Fruit fly (Drosophila melanogaster) whole organism, embryonic: Measurements from ENCODE around the gene CG14082.

Experiments
- Adf1 ChIP-seq: fragments of 200-800 bp; sonication (Bioruptor generic); IDR thresholded peaks from 2 replicates; pipeline ENCODE4 v1.3.6; 2022; ENCODE audit warnings: missing biosample characterization, missing genetic modification characterization
- Asciz ChIP-seq: fragments of 200-800 bp; sonication (Bioruptor generic); optimal IDR thresholded peaks from 2 replicates; lab custom pipeline; 2017; ENCODE audit warnings: missing biosample characterization, mild to moderate bottlenecking, missing genetic modification characterization, missing genetic modification reagents
- CG10654 ChIP-seq: fragments of 200-800 bp; sonication (Bioruptor generic); optimal IDR thresholded peaks from 2 replicates; lab custom pipeline; 2016; ENCODE audit warnings: missing biosample characterization, missing genetic modification characterization
- CG12104 ChIP-seq: fragments of 200-800 bp; sonication (Bioruptor generic); optimal IDR thresholded peaks from 3 replicates; lab custom pipeline; 2016; ENCODE audit warnings: missing biosample characterization, missing genetic modification characterization
- CG12744 ChIP-seq: fragments of 200-800 bp; sonication (Bioruptor generic); optimal IDR thresholded peaks from 2 replicates; lab custom pipeline; 2016; ENCODE audit warnings: missing biosample characterization, missing genetic modification characterization
- CG17361 ChIP-seq: fragments of 200-800 bp; sonication (Bioruptor generic); IDR thresholded peaks from 3 replicates; pipeline ENCODE4 v1.3.6; 2022; ENCODE audit warnings: missing biosample characterization, missing genetic modification characterization
- CG17802 ChIP-seq: fragments of 200-800 bp; sonication (Bioruptor generic); optimal IDR thresholded peaks from 2 replicates; lab custom pipeline; 2018; ENCODE audit warnings: missing biosample characterization, mild to moderate bottlenecking, missing genetic modification characterization, moderate library complexity
- CG17829 ChIP-seq: fragments of 200-800 bp; optimal IDR thresholded peaks from 2 replicates; lab custom pipeline; 2019; ENCODE audit warnings: missing biosample characterization, mild to moderate bottlenecking, missing genetic modification characterization, moderate library complexity
- CG18011 ChIP-seq: fragments of 200-800 bp; sonication (Bioruptor generic); optimal IDR thresholded peaks from 2 replicates; lab custom pipeline; 2017; ENCODE audit warnings: missing biosample characterization, missing genetic modification characterization, mild to moderate bottlenecking, moderate library complexity, missing genotype
- CG3407 ChIP-seq: fragments of 200-800 bp; sonication (Bioruptor generic); optimal IDR thresholded peaks from 2 replicates; lab custom pipeline; 2018; ENCODE audit warnings: missing biosample characterization, mild to moderate bottlenecking, missing genetic modification characterization
- CG34224 ChIP-seq: fragments of 200-800 bp; sonication (Bioruptor generic); IDR thresholded peaks from 3 replicates; pipeline ENCODE4 v1.3.6; 2022; ENCODE audit warnings: missing biosample characterization, missing genetic modification characterization; ENCODE audit not compliant: partially characterized antibody
- CG34422 ChIP-seq: fragments of 200-800 bp; sonication (Bioruptor generic); IDR thresholded peaks from 3 replicates; pipeline ENCODE4 v1.3.6; 2022; ENCODE audit warnings: missing biosample characterization, missing genetic modification characterization
- CG3838 ChIP-seq: fragments of 200-800 bp; sonication (Bioruptor generic); optimal IDR thresholded peaks from 3 replicates; lab custom pipeline; 2016; ENCODE audit warnings: missing biosample characterization, missing genetic modification characterization
- CG8281 ChIP-seq: fragments of 200-800 bp; sonication (Bioruptor generic); optimal IDR thresholded peaks from 2 replicates; lab custom pipeline; 2018; ENCODE audit warnings: missing biosample characterization, mild to moderate bottlenecking, missing genetic modification characterization, moderate library complexity
- CG8359 ChIP-seq: fragments of 200-800 bp; sonication (Bioruptor generic); optimal IDR thresholded peaks from 2 replicates; lab custom pipeline; 2017; ENCODE audit warnings: missing biosample characterization, mild to moderate bottlenecking, missing genetic modification characterization, borderline replicate concordance
- CG9215 ChIP-seq: fragments of 200-800 bp; sonication (Bioruptor generic); IDR thresholded peaks from 2 replicates; pipeline ENCODE4 v1.3.6; 2022; ENCODE audit warnings: missing biosample characterization, missing genetic modification characterization
- Camta ChIP-seq: fragments of 200-800 bp; sonication (Bioruptor generic); optimal IDR thresholded peaks from 2 replicates; lab custom pipeline; 2016; ENCODE audit warnings: missing biosample characterization, missing genetic modification characterization
- CkIIα-i1 ChIP-seq: fragments of 200-800 bp; sonication (Bioruptor generic); IDR thresholded peaks from 2 replicates; pipeline ENCODE4 v1.3.6; 2022; ENCODE audit warnings: missing biosample characterization, missing genetic modification characterization
- Dfd ChIP-seq, 2 experiments: fragments of >200 bp; optimal IDR thresholded peaks; 2 replicates each; lab custom pipeline; 2017; ENCODE audit warnings: missing biosample characterization in 2 of 2, missing genetic modification characterization in 2 of 2
- Fer3 ChIP-seq: fragments of 200-800 bp; sonication (Bioruptor generic); optimal IDR thresholded peaks from 2 replicates; lab custom pipeline; 2018; ENCODE audit warnings: missing biosample characterization, mild to moderate bottlenecking, missing genetic modification characterization, moderate library complexity
- Hey ChIP-seq: fragments of 200-800 bp; sonication (Bioruptor generic); optimal IDR thresholded peaks from 3 replicates; lab custom pipeline; 2018; ENCODE audit warnings: missing biosample characterization, mild to moderate bottlenecking, missing genetic modification characterization
- Hr78 ChIP-seq, 2 experiments: fragments of 200-800 bp in 1 of 2; fragments of >200 bp in 1 of 2; sonication (Bioruptor generic) in 1 of 2; optimal IDR thresholded peaks; 2 replicates each; lab custom pipeline; 2017 to 2019; ENCODE audit warnings: missing biosample characterization in 2 of 2, missing genetic modification characterization in 2 of 2, mild to moderate bottlenecking in 1 of 2, moderate library complexity in 1 of 2
- Lpt ChIP-seq: fragments of >200 bp; optimal IDR thresholded peaks from 2 replicates; lab custom pipeline; 2018; ENCODE audit warnings: missing biosample characterization, missing genetic modification characterization
- MBD-R2 ChIP-seq: fragments of 200-800 bp; sonication (Bioruptor generic); IDR thresholded peaks from 2 replicates; pipeline ENCODE4 v1.3.6; 2022; ENCODE audit warnings: missing biosample characterization, missing genetic modification characterization
- Med ChIP-seq: fragments of 200-800 bp; sonication (Bioruptor generic); peaks from one replicate; lab custom pipeline; 2016; ENCODE audit warnings: missing biosample characterization, missing genetic modification characterization, mild to moderate bottlenecking, inconsistent platforms, moderate library complexity
- Mrtf ChIP-seq: fragments of 200-800 bp; sonication (Bioruptor generic); IDR thresholded peaks from 3 replicates; pipeline ENCODE4 v1.3.6; 2022; ENCODE audit warnings: missing biosample characterization, missing genetic modification characterization
- NC2α ChIP-seq: fragments of 200-800 bp; sonication (Bioruptor generic); optimal IDR thresholded peaks from 2 replicates; lab custom pipeline; 2016; ENCODE audit warnings: missing biosample characterization, missing genetic modification characterization
- NK7.1 ChIP-seq: fragments of 200-800 bp; sonication (Bioruptor generic); optimal IDR thresholded peaks from 3 replicates; lab custom pipeline; 2016; ENCODE audit warnings: missing biosample characterization, missing genetic modification characterization
- Oli ChIP-seq: fragments of 200-800 bp; sonication (Bioruptor generic); optimal IDR thresholded peaks from 2 replicates; lab custom pipeline; 2018; ENCODE audit warnings: missing biosample characterization, mild to moderate bottlenecking, missing genetic modification characterization, moderate library complexity
- Opbp ChIP-seq: fragments of 200-800 bp; sonication (Bioruptor generic); IDR thresholded peaks from 3 replicates; pipeline ENCODE4 v1.3.6; 2022; ENCODE audit warnings: missing biosample characterization, missing genetic modification characterization; ENCODE audit not compliant: partially characterized antibody
- Six4 ChIP-seq: fragments of 200-800 bp; sonication (Bioruptor generic); optimal IDR thresholded peaks from 2 replicates; lab custom pipeline; 2016; ENCODE audit warnings: missing biosample characterization, missing genetic modification characterization
- Trl ChIP-seq, 3 experiments: fragments of >200 bp in 2 of 3; fragments of 200-800 bp in 1 of 3; sonication (Bioruptor generic) in 1 of 3; optimal IDR thresholded peaks; 2 replicates in 1 of 3; 3 replicates in 2 of 3; lab custom pipeline; 2016 to 2017; ENCODE audit warnings: missing biosample characterization in 1 of 3, missing genetic modification characterization in 1 of 3
- ara ChIP-seq: fragments of 200-800 bp; sonication (Bioruptor generic); IDR thresholded peaks from 2 replicates; pipeline ENCODE4 v1.3.6; 2022; ENCODE audit warnings: missing biosample characterization, missing genetic modification characterization
- bowl ChIP-seq: fragments of 200-800 bp; sonication (Bioruptor generic); IDR thresholded peaks from 2 replicates; pipeline ENCODE4 v1.3.6; 2022; ENCODE audit warnings: missing biosample characterization, missing genetic modification characterization
- chinmo ChIP-seq: fragments of 200-800 bp; sonication (Bioruptor generic); IDR thresholded peaks from 4 replicates; pipeline ENCODE4 v1.3.6; 2022; ENCODE audit warnings: missing biosample characterization, missing genetic modification characterization; ENCODE audit not compliant: partially characterized antibody
- crol ChIP-seq: fragments of 200-800 bp; sonication (Bioruptor generic); IDR thresholded peaks from 2 replicates; pipeline ENCODE4 v1.3.6; 2022; ENCODE audit warnings: missing biosample characterization, missing genetic modification characterization
- cwo ChIP-seq: fragments of 200-800 bp; sonication (Bioruptor generic); optimal IDR thresholded peaks from 3 replicates; lab custom pipeline; 2017; ENCODE audit warnings: missing biosample characterization, missing genetic modification characterization, mild to moderate bottlenecking, moderate library complexity, missing genetic modification reagents
- disco-r ChIP-seq: fragments of 200-800 bp; sonication (Bioruptor generic); optimal IDR thresholded peaks from 2 replicates; lab custom pipeline; 2016; ENCODE audit warnings: missing biosample characterization, missing genetic modification characterization
- gce ChIP-seq: fragments of 200-800 bp; sonication (Bioruptor generic); IDR thresholded peaks from 3 replicates; pipeline ENCODE4 v1.3.6; 2022; ENCODE audit warnings: missing biosample characterization, missing genetic modification characterization
- her ChIP-seq: fragments of 200-800 bp; sonication (Bioruptor generic); optimal IDR thresholded peaks from 2 replicates; lab custom pipeline; 2016; ENCODE audit warnings: missing biosample characterization, missing genetic modification characterization
- kni ChIP-seq: fragments of 200-800 bp; sonication (Bioruptor generic); optimal IDR thresholded peaks from 3 replicates; lab custom pipeline; 2017; ENCODE audit warnings: mild to moderate bottlenecking, missing biosample characterization, missing genetic modification reagents, missing genetic modification characterization
- lab ChIP-seq: fragments of 200-800 bp; sonication (Bioruptor generic); optimal IDR thresholded peaks from 3 replicates; lab custom pipeline; 2017; ENCODE audit warnings: missing biosample characterization, missing genetic modification characterization, mild to moderate bottlenecking, moderate library complexity, missing genetic modification reagents
- nau ChIP-seq: fragments of 200-800 bp; sonication (Bioruptor generic); optimal IDR thresholded peaks from 3 replicates; lab custom pipeline; 2017; ENCODE audit warnings: missing biosample characterization, mild to moderate bottlenecking, missing genetic modification characterization, missing genetic modification reagents
- otp ChIP-seq: fragments of 200-800 bp; sonication (Bioruptor generic); IDR thresholded peaks from 3 replicates; pipeline ENCODE4, ENCODE4 v1.3.6; 2022; ENCODE audit warnings: missing biosample characterization, missing genetic modification characterization
- rib ChIP-seq: fragments of 200-800 bp; sonication (Bioruptor generic); IDR thresholded peaks from 2 replicates; pipeline ENCODE4 v1.3.6; 2022; ENCODE audit warnings: missing biosample characterization, missing genetic modification characterization
- sr ChIP-seq: fragments of 200-800 bp; sonication (Bioruptor generic); IDR thresholded peaks from 3 replicates; pipeline ENCODE4 v1.3.6; 2022; ENCODE audit warnings: missing biosample characterization, missing genetic modification characterization
- tna ChIP-seq: fragments of 200-800 bp; sonication (Bioruptor generic); IDR thresholded peaks from 2 replicates; pipeline ENCODE4 v1.3.6; 2022; ENCODE audit warnings: missing biosample characterization, missing genetic modification characterization; ENCODE audit not compliant: partially characterized antibody
- twi ChIP-seq: fragments of 200-800 bp; optimal IDR thresholded peaks from 2 replicates; lab custom pipeline; 2019; ENCODE audit warnings: missing biosample characterization, mild to moderate bottlenecking, missing genetic modification characterization, moderate library complexity

The CG14082 gene

dm6 chr3L:19091423-19092124 is 47.2 kb downstream of the CG14082 start (continued):
- TF ChIP-seq gce (GFP tag; lab: Robert Waterston, UW) (peak; percentile 27; the same call in 1 of the 3 replicates), CG10654 (no peak), CG3838 (GFP tag; lab: Kevin White, UChicago) (no peak), tna (no peak), Adf1 (GFP tag; lab: Robert Waterston, UW) (peak; percentile 81), CG8359 (no peak), sr (GFP tag; lab: Robert Waterston, UW) (peak; percentile 98), chinmo (peak; percentile 99), her (no peak), MBD-R2 (GFP tag; lab: Robert Waterston, UW) (no peak), rib (GFP tag; lab: Robert Waterston, UW) (no peak), twi (peak; percentile 7), CG3407 (no peak), Lpt (GFP tag; lab: Kevin White, UChicago) (no peak), CG18011 (GFP tag; lab: Kevin White, UChicago) (peak; percentile 12), NC2α (GFP tag; lab: Kevin White, UChicago) (no peak), otp (GFP tag; lab: Robert Waterston, UW) (peak; percentile 70; the same call in 1 of the 3 replicates), Oli (tag; lab: Kevin White, UChicago) (no peak), disco-r (GFP tag; lab: Kevin White, UChicago) (no peak), Asciz (no peak), CG9215 (GFP tag; lab: Robert Waterston, UW) (no peak), Fer3 (tag; lab: Kevin White, UChicago) (no peak), Opbp (0 out of 3 replicates have a peak, but pooled peaks have one; percentile 41), NK7.1 (GFP tag; lab: Kevin White, UChicago) (no peak), CkIIα-i1 (GFP tag; lab: Robert Waterston, UW) (no peak), crol (peak; percentile 98), Trl (optimal IDR thresholded peaks at IDR 0.05; lab: Kevin White, UChicago) (no peak), Trl (GFP tag; optimal IDR thresholded peaks at IDR 0.05; lab: Kevin White, UChicago) (no peak), CG17361 (GFP tag; lab: Robert Waterston, UW) (no peak), CG8281 (no peak), CG17802 (tag; lab: Kevin White, UChicago) (no peak), Mrtf (GFP tag; lab: Robert Waterston, UW) (0 out of 3 replicates have a peak, but pooled peaks have one; percentile 29), Dfd (GFP tag; optimal IDR thresholded peaks at IDR 0.05; lab: Kevin White, UChicago) (peak in 1 of 2 experiments; percentile 18), Med (GFP tag; lab: Kevin White, UChicago) (peak; percentile 72), cwo (GFP tag; lab: Kevin White, UChicago) (peak; percentile 81), bowl (GFP tag; lab: Robert Waterston, UW) (no peak), Six4 (no peak), nau (GFP tag; lab: Kevin White, UChicago) (peak; percentile 17), CG12104 (GFP tag; lab: Kevin White, UChicago) (no peak), ara (GFP tag; lab: Robert Waterston, UW) (no peak), CG34422 (no peak; the same call in 2 of the 3 replicates), CG17829 (no peak), Hr78 (GFP tag; optimal IDR thresholded peaks at IDR 0.05; lab: Kevin White, UChicago) (peak in 1 of 2 experiments; percentile 44), CG34224 (no peak), lab (GFP tag; lab: Kevin White, UChicago) (peak; percentile 10), CG12744 (GFP tag; lab: Kevin White, UChicago) (no peak), kni (peak; percentile 42), Hey (tag; lab: Kevin White, UChicago) (peak; percentile 11), Camta (no peak)
